Worm (Caenorhabditis elegans) whole organism, young adult: ENCODE measurements around the gene srh-19.

ENCODE experiments used
- B0019.2 ChIP-seq: fragments of 200-800 bp; sonication (Bioruptor generic); conservative IDR thresholded peaks from 2 replicates; pipeline ENCODE4 v1.3.6; 2022; ENCODE audit warnings: missing genetic modification reagents, missing genetic modification characterization, missing compliant biosample characterization
- B0336.3 ChIP-seq: fragments of 200-800 bp; sonication (Bioruptor generic); IDR thresholded peaks from 2 replicates; pipeline ENCODE4 v1.3.6; 2022; ENCODE audit warnings: missing genetic modification characterization, missing compliant biosample characterization
- C17E4.6 ChIP-seq: fragments of 200-800 bp; sonication (Bioruptor generic); IDR thresholded peaks from 2 replicates; pipeline ENCODE4 v1.3.6; 2022; ENCODE audit warnings: missing genetic modification reagents, missing genetic modification characterization, missing compliant biosample characterization
- F22D6.2 ChIP-seq: sonication (generic microtip); optimal IDR thresholded peaks from 2 replicates; lab custom pipeline; 2016; ENCODE audit warnings: mild to moderate bottlenecking, missing genetic modification characterization, missing compliant biosample characterization
- F33H1.4 ChIP-seq: fragments of 200-800 bp; sonication (Bioruptor generic); IDR thresholded peaks from 2 replicates; pipeline ENCODE4 v1.3.6; 2022; ENCODE audit warnings: missing genetic modification reagents, missing genetic modification characterization, missing compliant biosample characterization
- F37B4.10 ChIP-seq: fragments of 200-800 bp; sonication (Bioruptor generic); IDR thresholded peaks from 2 replicates; pipeline ENCODE4 v1.3.6; 2022; ENCODE audit warnings: missing genetic modification characterization, missing compliant biosample characterization
- F52B5.7 ChIP-seq: sonication (generic microtip); optimal IDR thresholded peaks from 2 replicates; lab custom pipeline; 2016; ENCODE audit warnings: mild to moderate bottlenecking, missing genetic modification characterization, missing compliant biosample characterization
- F55B11.4 ChIP-seq: sonication (generic microtip); optimal IDR thresholded peaks from 2 replicates; lab custom pipeline; 2016; ENCODE audit warnings: missing compliant biosample characterization, missing genetic modification characterization, borderline replicate concordance; ENCODE audit not compliant: insufficient read depth
- F57A8.1 ChIP-seq: fragments of 200-800 bp; sonication (Bioruptor generic); optimal IDR thresholded peaks from 2 replicates; lab custom pipeline; 2018; ENCODE audit warnings: mild to moderate bottlenecking, missing genetic modification characterization, moderate library complexity, missing compliant biosample characterization
- Y79H2A.3 ChIP-seq: fragments of 200-800 bp; sonication (Bioruptor generic); conservative IDR thresholded peaks from 2 replicates; pipeline ENCODE4 v1.3.6; 2022; ENCODE audit warnings: missing genetic modification reagents, missing genetic modification characterization, missing compliant biosample characterization
- aptf-2 ChIP-seq: fragments of 200-800 bp; sonication (Bioruptor generic); conservative IDR thresholded peaks from 2 replicates; pipeline ENCODE4 v1.3.6; 2022; ENCODE audit warnings: missing genetic modification reagents, missing genetic modification characterization, missing compliant biosample characterization
- aptf-3 ChIP-seq: fragments of 200-800 bp; sonication (Bioruptor generic); IDR thresholded peaks from 2 replicates; pipeline ENCODE4 v1.3.6; 2022; ENCODE audit warnings: missing genetic modification characterization, missing compliant biosample characterization
- athp-1 ChIP-seq: sonication (generic microtip); optimal IDR thresholded peaks from 2 replicates; lab custom pipeline; 2017; ENCODE audit warnings: mild to moderate bottlenecking, missing genetic modification characterization, missing compliant biosample characterization
- attf-3 ChIP-seq: fragments of 200-800 bp; sonication (Bioruptor generic); conservative IDR thresholded peaks from 2 replicates; pipeline ENCODE4 v1.3.6; 2022; ENCODE audit warnings: missing genetic modification reagents, missing genetic modification characterization, missing compliant biosample characterization
- attf-6 ChIP-seq: fragments of 200-800 bp; sonication (Bioruptor generic); IDR thresholded peaks from 2 replicates; pipeline ENCODE4 v1.3.6; 2022; ENCODE audit warnings: missing genetic modification reagents, missing genetic modification characterization, missing compliant biosample characterization
- bed-1 ChIP-seq: fragments of 200-800 bp; sonication (Bioruptor generic); IDR thresholded peaks from 2 replicates; pipeline ENCODE4 v1.3.6; 2022; ENCODE audit warnings: missing genetic modification reagents, missing genetic modification characterization, missing compliant biosample characterization
- ccch-3 ChIP-seq: fragments of 200-800 bp; sonication (Bioruptor generic); optimal IDR thresholded peaks from 2 replicates; lab custom pipeline; 2018; ENCODE audit warnings: mild to moderate bottlenecking, missing genetic modification characterization, missing compliant biosample characterization
- cebp-1 ChIP-seq, 2 experiments: fragments of 200-800 bp in 1 of 2; sonication (Bioruptor generic) in 1 of 2; sonication (generic microtip) in 1 of 2; IDR thresholded peaks in 1 of 2; optimal IDR thresholded peaks in 1 of 2; 2 replicates each; pipeline versions ENCODE4 v1.3.6 to Lab custom; 2017 to 2022; ENCODE audit warnings: missing compliant biosample characterization in 2 of 2, missing genetic modification characterization in 2 of 2, mild to moderate bottlenecking in 1 of 2, missing genetic modification reagents in 1 of 2, moderate library complexity in 1 of 2
- ceh-100 ChIP-seq: fragments of 200-800 bp; sonication (Bioruptor generic); IDR thresholded peaks from 2 replicates; pipeline ENCODE4 v1.3.6; 2022; ENCODE audit warnings: missing genetic modification reagents, missing genetic modification characterization, missing compliant biosample characterization
- ceh-91 ChIP-seq: fragments of 200-800 bp; sonication (Bioruptor generic); IDR thresholded peaks from 2 replicates; pipeline ENCODE4 v1.3.6; 2022; ENCODE audit warnings: missing genetic modification reagents, missing genetic modification characterization, missing compliant biosample characterization
- dox-1 ChIP-seq: fragments of 200-800 bp; sonication (Bioruptor generic); IDR thresholded peaks from 2 replicates; pipeline ENCODE4 v1.3.6; 2022; ENCODE audit warnings: missing genetic modification reagents, missing genetic modification characterization, missing compliant biosample characterization
- dpff-1 ChIP-seq: sonication (generic microtip); optimal IDR thresholded peaks from 2 replicates; lab custom pipeline; 2017; ENCODE audit warnings: mild to moderate bottlenecking, missing genetic modification characterization, missing compliant biosample characterization
- dpl-1 ChIP-seq: fragments of 150-350 bp; optimal IDR thresholded peaks from 2 replicates; lab custom pipeline; 2014; ENCODE audit warnings: missing biosample characterization, missing genetic modification reagents, missing genetic modification characterization
- egrh-3 ChIP-seq: fragments of 200-800 bp; sonication (Bioruptor generic); IDR thresholded peaks from 2 replicates; pipeline ENCODE4 v1.3.6; 2022; ENCODE audit warnings: missing genetic modification reagents, missing genetic modification characterization, missing compliant biosample characterization
- ets-4 ChIP-seq: fragments of 200-800 bp; sonication (Bioruptor generic); optimal IDR thresholded peaks from 2 replicates; lab custom pipeline; 2018; ENCODE audit warnings: mild to moderate bottlenecking, missing genetic modification characterization, missing compliant biosample characterization
- fkh-3 ChIP-seq: sonication (generic microtip); optimal IDR thresholded peaks from 2 replicates; lab custom pipeline; 2016; ENCODE audit warnings: mild to moderate bottlenecking, missing genetic modification characterization, missing compliant biosample characterization
- hlh-12 ChIP-seq: sonication (generic microtip); optimal IDR thresholded peaks from 2 replicates; lab custom pipeline; 2016; ENCODE audit warnings: missing genetic modification characterization, missing compliant biosample characterization
- hmg-20 ChIP-seq: fragments of 200-800 bp; sonication (Bioruptor generic); IDR thresholded peaks from 2 replicates; pipeline ENCODE4 v1.3.6; 2022; ENCODE audit warnings: missing genetic modification reagents, missing genetic modification characterization, missing compliant biosample characterization
- hrde-1 ChIP-seq: sonication (generic microtip); optimal IDR thresholded peaks from 2 replicates; lab custom pipeline; 2016; ENCODE audit warnings: missing genetic modification characterization, mild to moderate bottlenecking, missing compliant biosample characterization, moderate library complexity, missing genotype, missing genetic modification reagents, borderline replicate concordance
- lag-1 ChIP-seq: fragments of 200-800 bp; sonication (Bioruptor generic); IDR thresholded peaks from 2 replicates; pipeline ENCODE4 v1.3.6; 2022; ENCODE audit warnings: missing genetic modification reagents, missing genetic modification characterization, missing compliant biosample characterization
- let-607 ChIP-seq, 2 experiments: fragments of 200-800 bp in 1 of 2; sonication (Bioruptor generic) in 1 of 2; sonication (generic microtip) in 1 of 2; optimal IDR thresholded peaks; 2 replicates each; lab custom pipeline; 2016 to 2018; ENCODE audit warnings: mild to moderate bottlenecking in 2 of 2, missing compliant biosample characterization in 2 of 2, missing genetic modification characterization in 2 of 2, moderate library complexity in 2 of 2, missing genotype in 1 of 2
- lir-1 ChIP-seq: fragments of 200-800 bp; sonication (Bioruptor generic); conservative IDR thresholded peaks from 2 replicates; pipeline ENCODE4 v1.3.6; 2022; ENCODE audit warnings: missing genetic modification reagents, missing genetic modification characterization, missing compliant biosample characterization
- madf-8 ChIP-seq: fragments of 200-800 bp; sonication (Bioruptor generic); conservative IDR thresholded peaks from 2 replicates; pipeline ENCODE4 v1.3.6; 2022; ENCODE audit warnings: missing genetic modification reagents, missing genetic modification characterization, missing compliant biosample characterization
- mes-4 ChIP-seq: sonication (generic microtip); optimal IDR thresholded peaks from 2 replicates; lab custom pipeline; 2016; ENCODE audit warnings: missing genotype, missing genetic modification characterization, missing compliant biosample characterization
- nhr-27 ChIP-seq: fragments of 200-800 bp; sonication (Bioruptor generic); optimal IDR thresholded peaks from 2 replicates; lab custom pipeline; 2018; ENCODE audit warnings: mild to moderate bottlenecking, missing genetic modification characterization, moderate library complexity, missing compliant biosample characterization
- nhr-80 ChIP-seq: sonication (generic microtip); optimal IDR thresholded peaks from 2 replicates; lab custom pipeline; 2016; ENCODE audit warnings: missing genetic modification characterization, missing compliant biosample characterization
- rpc-1 ChIP-seq, 2 experiments: fragments of 150-350 bp in 1 of 2; sonication (generic microtip) in 1 of 2; optimal IDR thresholded peaks; 2 replicates each; lab custom pipeline; 2014 to 2018; ENCODE audit warnings: missing biosample characterization in 1 of 2, missing genetic modification characterization in 1 of 2, missing genetic modification reagents in 1 of 2, missing genotype in 1 of 2
- sdz-38 ChIP-seq: sonication (generic microtip); optimal IDR thresholded peaks from 2 replicates; lab custom pipeline; 2016; ENCODE audit warnings: missing genotype, missing genetic modification characterization, missing compliant biosample characterization
- snpc-1.1 ChIP-seq: sonication (generic microtip); optimal IDR thresholded peaks from 2 replicates; lab custom pipeline; 2017; ENCODE audit warnings: missing genetic modification characterization, mild to moderate bottlenecking, missing compliant biosample characterization, antibody characterized with exemption, moderate library complexity, missing genotype, missing genetic modification reagents; ENCODE audit not compliant: insufficient read depth
- snpc-3.4 ChIP-seq: sonication (generic microtip); optimal IDR thresholded peaks from 2 replicates; lab custom pipeline; 2017; ENCODE audit warnings: missing genetic modification characterization, mild to moderate bottlenecking, missing compliant biosample characterization, antibody characterized with exemption, moderate library complexity, missing genotype, missing genetic modification reagents
- tbp1 ChIP-seq: fragments of 200-800 bp; sonication (Bioruptor generic); optimal IDR thresholded peaks from 2 replicates; lab custom pipeline; 2018; ENCODE audit warnings: mild to moderate bottlenecking, missing genetic modification characterization, missing compliant biosample characterization
- tlf-1 ChIP-seq: fragments of 200-800 bp; sonication (Bioruptor generic); optimal IDR thresholded peaks from 2 replicates; lab custom pipeline; 2018; ENCODE audit warnings: mild to moderate bottlenecking, missing genetic modification characterization, missing compliant biosample characterization
- unc-62 ChIP-seq: fragments of 150-350 bp; optimal IDR thresholded peaks from 2 replicates; lab custom pipeline; 2014; ENCODE audit warnings: missing biosample characterization, missing genetic modification reagents, missing genetic modification characterization
- ztf-18 ChIP-seq: sonication (generic microtip); optimal IDR thresholded peaks from 2 replicates; lab custom pipeline; 2016; ENCODE audit warnings: missing genotype, mild to moderate bottlenecking, missing genetic modification characterization, missing compliant biosample characterization
- ztf-26 ChIP-seq: sonication (generic microtip); optimal IDR thresholded peaks from 2 replicates; lab custom pipeline; 2017; ENCODE audit warnings: missing genetic modification characterization, missing compliant biosample characterization
- ztf-3 ChIP-seq: fragments of 200-800 bp; sonication (Bioruptor generic); optimal IDR thresholded peaks from 2 replicates; lab custom pipeline; 2018; ENCODE audit warnings: mild to moderate bottlenecking, missing genetic modification characterization, missing compliant biosample characterization
- ztf-6 ChIP-seq: fragments of 200-800 bp; sonication (Bioruptor generic); IDR thresholded peaks from 2 replicates; pipeline ENCODE4 v1.3.6; 2022; ENCODE audit warnings: missing genetic modification reagents, missing genetic modification characterization, missing compliant biosample characterization

The srh-19 gene

ce11 chrX:1456350-1457080 is 43.6 kb downstream of the srh-19 start (continued):
- TF ChIP-seq snpc-1.1 (tag; lab: Kevin White, UChicago) (no peak), hmg-20 (GFP tag; lab: Robert Waterston, UW) (no peak), nhr-80 (tag; lab: Kevin White, UChicago) (peak; percentile 58), nhr-27 (tag; lab: Kevin White, UChicago) (no peak), ceh-100 (no peak), hlh-12 (tag; lab: Kevin White, UChicago) (no peak), ztf-3 (no peak), F33H1.4 (GFP tag; lab: Robert Waterston, UW) (no peak), F52B5.7 (no peak), attf-6 (GFP tag; lab: Robert Waterston, UW) (no peak), B0019.2 (GFP tag; lab: Robert Waterston, UW) (no peak), mes-4 (tag; lab: Kevin White, UChicago) (no peak), C17E4.6 (no peak), ztf-26 (tag; lab: Kevin White, UChicago) (no peak), ztf-18 (no peak), snpc-3.4 (tag; lab: Kevin White, UChicago) (no peak), fkh-3 (tag; lab: Kevin White, UChicago) (no peak), athp-1 (tag; lab: Kevin White, UChicago) (no peak), lir-1 (no peak), ceh-91 (GFP tag; lab: Robert Waterston, UW) (no peak), dox-1 (no peak), dpff-1 (tag; lab: Kevin White, UChicago) (no peak), attf-3 (GFP tag; lab: Robert Waterston, UW) (no peak), let-607 (tag; optimal IDR thresholded peaks at IDR 0.05; lab: Kevin White, UChicago) (no peak), cebp-1 (GFP tag; IDR thresholded peaks at IDR 0.05; lab: Robert Waterston, UW) (0 out of 2 replicates have a peak, but pooled peaks have one; percentile 15), cebp-1 (tag; optimal IDR thresholded peaks at IDR 0.05; lab: Kevin White, UChicago) (no peak), hrde-1 (tag; lab: Kevin White, UChicago) (no peak), ztf-6 (GFP tag; lab: Robert Waterston, UW) (no peak), F22D6.2 (tag; lab: Kevin White, UChicago) (no peak), aptf-2 (GFP tag; lab: Robert Waterston, UW) (no peak), F55B11.4 (tag; lab: Kevin White, UChicago) (no peak), lag-1 (GFP tag; lab: Robert Waterston, UW) (no peak), aptf-3 (no peak), tlf-1 (GFP tag; lab: Kevin White, UChicago) (no peak), sdz-38 (tag; lab: Kevin White, UChicago) (no peak), madf-8 (no peak), egrh-3 (GFP tag; lab: Robert Waterston, UW) (0 out of 2 replicates have a peak, but pooled peaks have one; percentile 13), B0336.3 (no peak), bed-1 (GFP tag; lab: Robert Waterston, UW) (no peak), Y79H2A.3 (no peak), ccch-3 (GFP tag; lab: Kevin White, UChicago) (no peak), unc-62 (GFP tag; lab: Kevin White, UChicago) (peak; percentile 38), F57A8.1 (GFP tag; lab: Kevin White, UChicago) (no peak), ets-4 (GFP tag; lab: Kevin White, UChicago) (no peak), F37B4.10 (no peak), rpc-1 (optimal IDR thresholded peaks at IDR 0.05; lab: Kevin White, UChicago) (no peak), rpc-1 (tag; optimal IDR thresholded peaks at IDR 0.05; lab: Kevin White, UChicago) (no peak), dpl-1 (GFP tag; lab: Kevin White, UChicago) (no peak), tbp1 (GFP tag; lab: Kevin White, UChicago) (no peak)
